Fruit fly (Drosophila melanogaster): ENCODE data around the gene CG3534.

CG3534 gene

DNA sequence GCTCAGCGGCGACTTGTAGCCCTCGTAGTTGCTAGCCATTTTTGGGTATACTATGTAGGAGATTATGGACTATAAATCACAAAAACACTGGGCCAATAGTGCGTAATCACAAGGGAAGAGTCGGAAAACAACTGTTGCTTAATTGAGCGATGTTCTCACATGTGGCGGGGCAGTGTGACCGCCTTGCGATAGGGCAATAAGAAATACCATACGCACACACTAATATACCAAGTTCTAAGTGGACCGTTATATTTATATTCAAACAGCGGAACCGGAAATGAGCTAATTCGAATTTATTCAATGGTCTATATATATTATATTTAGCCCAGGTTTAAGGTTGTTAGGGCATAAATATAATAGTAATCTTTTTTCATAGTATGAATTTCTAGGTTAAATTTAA lies 24.7 kb downstream of the CG3534 start, which contains the start of gene Adsl (continued):
- TF ChIP-seq fd59A (GFP tag; optimal IDR thresholded peaks at IDR 0.05) (no peak), Smox (GFP tag; optimal IDR thresholded peaks at IDR 0.05) (no peak), Met (GFP tag; optimal IDR thresholded peaks at IDR 0.05) (peak; percentile 67), CG6163 (GFP tag; IDR thresholded peaks at IDR 0.05) (peak; percentile 45; the same call in 1 of the 3 replicates), CG11762 (GFP tag; optimal IDR thresholded peaks at IDR 0.05; ENCODE audit: insufficient read depth) (peak; percentile 31), CG3032 (tag; optimal IDR thresholded peaks at IDR 0.05) (no peak), CG34406 (GFP tag; optimal IDR thresholded peaks at IDR 0.05) (peak; percentile 62), OdsH (GFP tag; optimal IDR thresholded peaks at IDR 0.05) (peak; percentile 24), ss (GFP tag; optimal IDR thresholded peaks at IDR 0.05) (no peak), CG1621 (tag; optimal IDR thresholded peaks at IDR 0.05) (peak; percentile 56), Sox14 (GFP tag; optimal IDR thresholded peaks at IDR 0.05) (peak; percentile 18), CG8319 (GFP tag; optimal IDR thresholded peaks at IDR 0.05) (peak; percentile 28), CG6792 (GFP tag; optimal IDR thresholded peaks at IDR 0.05) (peak; percentile 38), CG4318 (GFP tag; optimal IDR thresholded peaks at IDR 0.05) (no peak), lz (GFP tag; optimal IDR thresholded peaks at IDR 0.05) (peak; percentile 60), Eip93F (GFP tag; optimal IDR thresholded peaks at IDR 0.05) (no peak), CG31627 (GFP tag; optimal IDR thresholded peaks at IDR 0.05) (peak; percentile 18), dac (GFP tag; optimal IDR thresholded peaks at IDR 0.05) (no peak), cyc (GFP tag; optimal IDR thresholded peaks at IDR 0.05) (peak; percentile 16), fkh (GFP tag; optimal IDR thresholded peaks at IDR 0.05) (no peak), CG10669 (GFP tag; optimal IDR thresholded peaks at IDR 0.05) (peak; percentile 30), CG7368 (GFP tag; optimal IDR thresholded peaks at IDR 0.05) (peak; percentile 26), CG11902 (GFP tag; optimal IDR thresholded peaks at IDR 0.05) (no peak), Blimp-1 (GFP tag; optimal IDR thresholded peaks at IDR 0.05) (peak; percentile 27), CG9139 (GFP tag; optimal IDR thresholded peaks at IDR 0.05) (peak; percentile 34), Lpt (GFP tag; optimal IDR thresholded peaks at IDR 0.05) (no peak), CG6854 (GFP tag; optimal IDR thresholded peaks at IDR 0.05) (no peak), CG15336 (GFP tag; IDR thresholded peaks at IDR 0.05) (no peak), CG10631 (GFP tag; optimal IDR thresholded peaks at IDR 0.05) (no peak), Hr4 (GFP tag; optimal IDR thresholded peaks at IDR 0.05) (no peak), spab (GFP tag; optimal IDR thresholded peaks at IDR 0.05) (peak; percentile 27)

DNA sequence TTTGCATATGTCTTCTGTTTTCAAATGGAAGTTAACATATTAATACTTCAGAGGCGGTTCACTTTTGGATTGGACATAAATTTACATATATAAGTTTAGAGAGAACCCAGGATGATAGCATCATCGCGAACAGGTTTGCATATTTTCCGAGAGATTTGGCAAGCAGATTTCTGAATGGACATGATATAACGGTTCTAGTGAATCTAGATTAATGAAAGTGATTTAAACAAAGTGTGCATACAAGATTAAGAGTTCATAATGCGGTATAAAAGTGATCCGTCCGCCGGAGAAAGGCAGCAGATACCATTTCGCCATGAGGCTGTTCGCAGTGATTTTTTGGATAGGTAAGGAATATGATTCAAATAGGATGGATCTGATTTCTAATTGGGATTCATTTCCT lies 32.1 kb downstream of the CG3534 start, which contains the start of gene CG5225:
Gene CG5225 (plus strand): TSS at position 301 of the 400 bp plus-strand sequence.
- no peak for TF ChIP-seq pdm3 (GFP tag; optimal IDR thresholded peaks at IDR 0.05)
- no peak for TF ChIP-seq Ets96B (tag; optimal IDR thresholded peaks at IDR 0.05)
- no peak for TF ChIP-seq Sox14 (GFP tag; optimal IDR thresholded peaks at IDR 0.05)
- TF ChIP-seq CG15336 (GFP tag; IDR thresholded peaks at IDR 0.05), result no peak
- TF ChIP-seq Blimp-1 (GFP tag; optimal IDR thresholded peaks at IDR 0.05), result no peak
- no peak for TF ChIP-seq CG10631 (GFP tag; optimal IDR thresholded peaks at IDR 0.05)

DNA sequence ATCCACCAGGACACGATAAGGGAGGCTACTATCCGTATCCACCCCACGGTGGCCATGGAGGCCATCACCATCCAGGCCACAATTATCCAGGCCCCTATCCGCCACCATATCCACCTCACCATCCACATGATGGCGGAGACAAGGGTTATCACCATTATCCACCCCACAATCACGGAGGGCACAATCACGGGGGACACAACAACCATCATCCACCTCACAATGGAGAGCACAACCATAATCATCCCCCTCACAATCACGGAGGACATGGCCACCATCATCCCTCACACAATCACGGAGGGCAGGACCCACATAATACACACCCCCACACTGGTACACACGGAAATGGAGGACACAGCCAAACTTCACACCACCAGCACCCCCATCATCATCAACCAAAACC lies 33.5 kb downstream of the CG3534 start:
- peak; percentile 12 for TF ChIP-seq CG7368 (GFP tag; optimal IDR thresholded peaks at IDR 0.05)
- no peak for TF ChIP-seq CG6163 (GFP tag; IDR thresholded peaks at IDR 0.05)

DNA sequence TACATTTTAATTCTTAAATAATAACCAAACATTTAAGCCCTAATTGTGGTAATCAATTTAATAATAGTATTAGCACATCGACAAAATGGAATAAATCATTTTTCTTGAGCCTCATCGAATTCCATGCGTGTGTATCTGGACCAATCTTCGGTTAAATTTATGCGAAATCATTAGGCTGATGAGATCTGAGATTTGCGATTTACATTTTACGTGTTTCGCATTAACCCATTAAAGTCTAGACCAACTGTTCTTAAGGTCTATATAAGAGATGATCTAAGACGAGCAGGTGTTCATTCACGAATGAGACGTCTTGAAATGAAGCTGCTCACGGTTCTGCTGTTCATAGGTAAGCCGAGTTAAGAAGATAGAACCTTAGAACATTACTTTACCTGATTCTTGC lies 35.3 kb downstream of the CG3534 start, which contains the start of gene CG31268:
Gene CG31268 (plus strand): TSS at position 301 of the 400 bp plus-strand sequence.
- no peak for TF ChIP-seq vri (GFP tag; optimal IDR thresholded peaks at IDR 0.05)
- TF ChIP-seq Sox14 (GFP tag; optimal IDR thresholded peaks at IDR 0.05), result no peak
- no peak for TF ChIP-seq CG1621 (tag; optimal IDR thresholded peaks at IDR 0.05)
- no peak for TF ChIP-seq CG34406 (GFP tag; optimal IDR thresholded peaks at IDR 0.05)
- no peak for TF ChIP-seq CG32006 (GFP tag; optimal IDR thresholded peaks at IDR 0.05)
- no peak for TF ChIP-seq lz (GFP tag; optimal IDR thresholded peaks at IDR 0.05)
- TF ChIP-seq CG3919 (GFP tag; optimal IDR thresholded peaks at IDR 0.05), result no peak
- no peak for TF ChIP-seq CG8632 (GFP tag; optimal IDR thresholded peaks at IDR 0.05)
